Fruit fly (Drosophila melanogaster): ENCODE measurements around the gene inaF-C.

The inaF-C gene

DNA sequence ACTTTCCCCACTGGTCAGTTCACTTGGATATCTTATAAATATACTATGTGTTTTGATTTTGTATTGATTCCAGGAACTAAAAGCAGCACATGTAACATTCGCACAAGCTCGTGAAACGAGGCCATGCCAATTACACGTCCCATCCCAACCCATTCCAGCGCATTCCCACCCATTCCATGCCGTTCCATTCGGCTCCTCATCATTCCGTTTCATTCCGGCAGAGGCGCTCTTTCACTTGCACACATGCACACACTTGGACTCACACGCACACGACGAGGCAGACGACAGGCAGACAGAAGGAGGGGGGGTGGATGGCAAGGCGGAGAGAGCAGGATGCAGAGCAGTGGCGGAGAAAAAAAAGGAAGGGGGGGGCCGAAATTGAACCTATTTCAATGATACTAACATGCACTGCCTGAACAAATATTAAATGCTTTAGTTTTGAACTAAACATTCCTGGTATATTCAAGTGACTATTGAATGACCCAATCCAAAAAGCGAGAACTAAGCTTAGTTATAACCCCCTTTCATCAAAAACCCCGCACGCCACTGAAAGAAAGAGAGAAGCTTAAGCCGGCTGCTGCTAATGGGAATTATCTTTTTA is 44.5 kb upstream of the inaF-C start (continued):
- peak; percentile 71 for TF ChIP-seq Med (GFP tag)
- TF ChIP-seq gcm (GFP tag; optimal IDR thresholded peaks at IDR 0.05) = no peak
- TF ChIP-seq CG30403 (GFP tag; optimal IDR thresholded peaks at IDR 0.05) = peak; percentile 55
- peak in 1 of 2 experiments; percentile 55 for TF ChIP-seq chif (GFP tag; optimal IDR thresholded peaks at IDR 0.05)
- TF ChIP-seq CG14441 (GFP tag; IDR thresholded peaks at IDR 0.05) = 0 out of 2 replicates have a peak, but pooled peaks have one; percentile 17
- no peak for TF ChIP-seq CG16779 (GFP tag; IDR thresholded peaks at IDR 0.05)
- TF ChIP-seq MBD-R2 (GFP tag; IDR thresholded peaks at IDR 0.05) = no peak; the same call in 1 of the 2 replicates
- TF ChIP-seq stwl (tag; optimal IDR thresholded peaks at IDR 0.05) = peak; percentile 1
- 0 out of 2 replicates have a peak, but pooled peaks have one; percentile 30 for TF ChIP-seq CG1024 (GFP tag; IDR thresholded peaks at IDR 0.05)
- TF ChIP-seq luna (GFP tag; optimal IDR thresholded peaks at IDR 0.05) = no peak
- peak; percentile 61 for TF ChIP-seq Blimp-1 (GFP tag; optimal IDR thresholded peaks at IDR 0.05)
- peak; percentile 45 for TF ChIP-seq cg (GFP tag; optimal IDR thresholded peaks at IDR 0.05)
- 0 out of 2 replicates have a peak, but pooled peaks have one; percentile 17 for TF ChIP-seq CG17612 (GFP tag; IDR thresholded peaks at IDR 0.05)
- peak; percentile 20; the same call in 1 of the 4 replicates for TF ChIP-seq Gug (GFP tag; IDR thresholded peaks at IDR 0.05)
- peak; percentile 84 for TF ChIP-seq dmrt11E (tag; optimal IDR thresholded peaks at IDR 0.05)
- TF ChIP-seq fd96Cb (tag; optimal IDR thresholded peaks at IDR 0.05) = peak; percentile 59
- peak; percentile 12 for TF ChIP-seq CG15514 (GFP tag; optimal IDR thresholded peaks at IDR 0.05)
- no peak for TF ChIP-seq hbn (GFP tag; IDR thresholded peaks at IDR 0.05; ENCODE audit: partially characterized antibody)
- no peak for TF ChIP-seq CG4707 (GFP tag; optimal IDR thresholded peaks at IDR 0.05)
- TF ChIP-seq CG17328 (GFP tag; IDR thresholded peaks at IDR 0.05) = peak; percentile 69
- 0 out of 2 replicates have a peak, but pooled peaks have one; percentile 12 for TF ChIP-seq CG4360 (GFP tag; IDR thresholded peaks at IDR 0.05)
- TF ChIP-seq tin (GFP tag; optimal IDR thresholded peaks at IDR 0.05) = peak; percentile 55
- TF ChIP-seq tgo (GFP tag; IDR thresholded peaks at IDR 0.05) = peak; percentile 37; the same call in 1 of the 3 replicates
- peak; percentile 39 for TF ChIP-seq slp2 (GFP tag; optimal IDR thresholded peaks at IDR 0.05)
- TF ChIP-seq phol (tag; optimal IDR thresholded peaks at IDR 0.05) = peak; percentile 65
- peak; percentile 36 for TF ChIP-seq CG15601 (tag; optimal IDR thresholded peaks at IDR 0.05)
- TF ChIP-seq Lim3 (GFP tag; IDR thresholded peaks at IDR 0.05) = no peak
- 0 out of 3 replicates have a peak, but pooled peaks have one; percentile 25 for TF ChIP-seq CG7357 (GFP tag; IDR thresholded peaks at IDR 0.05)
- TF ChIP-seq CG8089 (GFP tag; optimal IDR thresholded peaks at IDR 0.05) = peak; percentile 15
- TF ChIP-seq maf-S (GFP tag; optimal IDR thresholded peaks at IDR 0.05) = no peak
- no peak for TF ChIP-seq Elba2 (GFP tag; optimal IDR thresholded peaks at IDR 0.05)
- TF ChIP-seq Atf3 (GFP tag; optimal IDR thresholded peaks at IDR 0.05) = peak; percentile 14
- TF ChIP-seq Nf-YA (GFP tag; IDR thresholded peaks at IDR 0.05) = 0 out of 2 replicates have a peak, but pooled peaks have one; percentile 11
- no peak for TF ChIP-seq rib (GFP tag; IDR thresholded peaks at IDR 0.05)
- peak in 1 of 2 experiments; percentile 50 for TF ChIP-seq dpn (GFP tag; optimal IDR thresholded peaks at IDR 0.05)
- TF ChIP-seq chm (GFP tag; IDR thresholded peaks at IDR 0.05) = peak; percentile 29; the same call in 1 of the 2 replicates
- no peak for TF ChIP-seq tio (GFP tag; optimal IDR thresholded peaks at IDR 0.05)
- peak; percentile 32 for TF ChIP-seq jing (GFP tag; optimal IDR thresholded peaks at IDR 0.05)
- peak; percentile 60 for TF ChIP-seq CG2202 (tag; optimal IDR thresholded peaks at IDR 0.05)
- TF ChIP-seq grau (tag; optimal IDR thresholded peaks at IDR 0.05) = peak; percentile 57
- TF ChIP-seq CG13775 (GFP tag; optimal IDR thresholded peaks at IDR 0.05) = peak; percentile 49
- TF ChIP-seq CG33213 (GFP tag; optimal IDR thresholded peaks at IDR 0.05) = no peak
- peak; percentile 45 for TF ChIP-seq CG6254 (GFP tag; optimal IDR thresholded peaks at IDR 0.05)
- TF ChIP-seq Sry-δ (GFP tag; optimal IDR thresholded peaks at IDR 0.05) = no peak
- peak; percentile 38 for TF ChIP-seq CG1602 (GFP tag; optimal IDR thresholded peaks at IDR 0.05)
- no peak for TF ChIP-seq br (optimal IDR thresholded peaks at IDR 0.05)
- 0 out of 3 replicates have a peak, but pooled peaks have one; percentile 31 for TF ChIP-seq H15 (GFP tag; IDR thresholded peaks at IDR 0.05)
- TF ChIP-seq CG6689 (GFP tag; IDR thresholded peaks at IDR 0.05) = peak; percentile 63
- no peak for TF ChIP-seq Doc2 (GFP tag; IDR thresholded peaks at IDR 0.05)
- TF ChIP-seq scrt (GFP tag; optimal IDR thresholded peaks at IDR 0.05) = no peak
